Worm (Caenorhabditis elegans): ENCODE data around the gene srj-15.

Gene srj-15

DNA sequence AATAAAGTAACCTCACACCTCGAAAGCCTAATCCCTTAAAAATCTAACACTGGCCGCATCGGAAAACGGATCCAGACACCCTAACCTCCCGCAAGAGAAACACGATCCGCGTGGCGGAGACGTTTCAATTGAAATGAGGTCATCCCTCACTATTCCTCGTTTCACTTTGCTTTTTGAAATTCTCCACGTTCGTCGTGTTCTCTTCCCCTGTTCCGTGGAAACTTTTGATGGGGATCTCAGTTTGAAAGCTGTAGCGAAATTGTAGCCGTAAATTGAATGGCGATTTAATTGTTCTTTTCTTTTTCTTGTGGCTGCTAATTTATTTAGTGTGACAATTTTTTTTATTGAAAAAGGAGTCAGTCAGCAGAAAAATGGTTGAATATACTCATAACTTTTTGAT is 4.1 kb upstream of the srj-15 start:
- TF ChIP-seq blmp-1 (tag; optimal IDR thresholded peaks at IDR 0.05) (peak; percentile 51), isw-1 (GFP tag; IDR thresholded peaks at IDR 0.05) (no peak)

DNA sequence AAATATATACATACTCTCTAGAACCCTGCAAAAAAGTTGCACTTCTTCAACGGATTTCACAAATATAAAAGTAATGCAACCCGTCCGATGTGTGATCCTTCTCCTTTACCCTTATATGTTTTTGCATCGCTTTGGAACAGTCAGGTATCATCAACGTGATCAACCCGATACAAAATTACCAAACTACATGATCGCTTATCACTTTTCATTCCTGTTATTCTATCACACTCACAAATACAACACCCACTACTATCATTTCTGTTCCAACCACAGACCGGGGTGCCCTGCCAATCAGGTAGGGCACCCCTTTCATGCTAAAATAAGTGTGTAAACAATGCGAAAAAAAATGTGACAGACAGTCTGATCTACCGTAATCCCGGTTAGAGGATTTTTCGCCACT is 2.3 kb upstream of the srj-15 start:
- TF ChIP-seq hlh-4 (tag; optimal IDR thresholded peaks at IDR 0.05): no peak
- no peak for TF ChIP-seq nhr-11 (tag; optimal IDR thresholded peaks at IDR 0.05)
- no peak for TF ChIP-seq tbx-2 (tag; optimal IDR thresholded peaks at IDR 0.05)
- TF ChIP-seq irx-1 (tag; optimal IDR thresholded peaks at IDR 0.05): no peak
- TF ChIP-seq nhr-84 (tag; optimal IDR thresholded peaks at IDR 0.05): no peak
- TF ChIP-seq mab-9 (GFP tag; IDR thresholded peaks at IDR 0.05): no peak
- TF ChIP-seq nhr-47 (tag; optimal IDR thresholded peaks at IDR 0.05): no peak
- no peak for TF ChIP-seq egl-27 (tag; optimal IDR thresholded peaks at IDR 0.05)

DNA sequence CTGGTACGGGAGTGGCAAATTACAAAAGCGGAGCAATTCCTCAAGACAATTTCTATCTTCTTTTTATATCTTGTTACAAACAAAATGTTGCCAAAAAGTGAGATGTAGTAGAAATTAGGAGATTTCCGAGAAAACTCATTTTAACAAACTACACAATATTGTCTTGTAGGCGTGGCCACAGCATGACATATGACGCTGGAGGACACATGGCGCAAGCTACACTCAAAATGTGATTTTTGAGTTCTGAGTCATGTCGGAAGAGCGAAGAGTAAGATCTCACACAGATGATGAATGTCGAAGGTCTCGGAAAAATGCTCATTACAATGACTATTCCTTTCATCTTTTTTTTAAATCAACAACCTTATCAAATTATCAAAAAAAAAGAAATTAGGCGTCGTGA is 3.3 kb downstream of the srj-15 start, which contains the start of gene Y40B10B.1:
Gene Y40B10B.1, minus strand, starts transcription at position 101 of the 400 bp plus-strand sequence.
- no peak for TF ChIP-seq F16B12.6 (tag; optimal IDR thresholded peaks at IDR 0.05)
- no peak for TF ChIP-seq nhr-20 (tag; optimal IDR thresholded peaks at IDR 0.05)
- TF ChIP-seq efl-3 (GFP tag; optimal IDR thresholded peaks at IDR 0.05): no peak
- TF ChIP-seq Y116A8C.19 (tag; optimal IDR thresholded peaks at IDR 0.05; ENCODE audit: borderline replicate concordance): no peak
- no peak for TF ChIP-seq aha-1 (tag; optimal IDR thresholded peaks at IDR 0.05)
- TF ChIP-seq C34B4.2 (tag; optimal IDR thresholded peaks at IDR 0.05): no peak
- no peak for TF ChIP-seq aly-2 (tag; optimal IDR thresholded peaks at IDR 0.05)
- TF ChIP-seq xbp-1 (tag; optimal IDR thresholded peaks at IDR 0.05): no peak
- TF ChIP-seq mab-9 (GFP tag; IDR thresholded peaks at IDR 0.05): no peak
- TF ChIP-seq sox-4 (tag; optimal IDR thresholded peaks at IDR 0.05): no peak
- no peak for TF ChIP-seq dsc-1 (tag; optimal IDR thresholded peaks at IDR 0.05)
- TF ChIP-seq lin-15B (tag; optimal IDR thresholded peaks at IDR 0.05): no peak

DNA sequence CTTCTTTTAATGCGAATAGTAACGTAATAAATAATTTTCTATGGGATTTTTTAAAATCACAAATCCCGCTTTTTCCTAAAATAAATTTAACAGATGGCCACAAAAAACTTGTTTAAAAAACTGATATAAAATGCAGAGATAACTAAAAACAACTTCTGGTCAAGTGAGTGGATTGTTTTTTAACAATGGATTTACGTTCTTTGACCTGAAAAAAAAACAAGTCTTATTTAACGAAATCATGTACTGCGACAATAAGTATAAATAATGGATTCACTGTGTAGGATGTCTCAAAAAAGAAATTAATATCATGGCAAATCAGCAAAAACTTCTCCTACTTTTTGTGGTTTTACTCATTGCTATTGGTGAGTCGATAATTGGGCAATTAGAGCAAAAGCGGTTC is 7.6 kb downstream of the srj-15 start, which contains the start of gene fipr-25:
Gene fipr-25, plus strand, starts transcription at position 301 of the 400 bp plus-strand sequence.
- no peak for TF ChIP-seq dpl-1 (GFP tag; optimal IDR thresholded peaks at IDR 0.05)
- TF ChIP-seq unc-30 (tag; optimal IDR thresholded peaks at IDR 0.05): no peak
- TF ChIP-seq dsc-1 (tag; optimal IDR thresholded peaks at IDR 0.05): no peak
- TF ChIP-seq lir-3 (tag; optimal IDR thresholded peaks at IDR 0.05; ENCODE audit: poor library complexity): no peak
- TF ChIP-seq mdl-1 (tag; optimal IDR thresholded peaks at IDR 0.05): no peak
- no peak for TF ChIP-seq elt-2 (tag; optimal IDR thresholded peaks at IDR 0.05)
- TF ChIP-seq hlh-4 (tag; optimal IDR thresholded peaks at IDR 0.05): no peak
- TF ChIP-seq unc-62 (GFP tag; optimal IDR thresholded peaks at IDR 0.05): no peak
- TF ChIP-seq fkh-10 (GFP tag; optimal IDR thresholded peaks at IDR 0.05): no peak
- no peak for TF ChIP-seq zag-1 (tag; optimal IDR thresholded peaks at IDR 0.05)
- no peak for TF ChIP-seq snpc-4 (tag; optimal IDR thresholded peaks at IDR 0.05)
- TF ChIP-seq nhr-77 (tag; optimal IDR thresholded peaks at IDR 0.05): no peak
- TF ChIP-seq C34B4.2 (tag; optimal IDR thresholded peaks at IDR 0.05): no peak
- TF ChIP-seq skn-1 (tag; optimal IDR thresholded peaks at IDR 0.05): no peak
- TF ChIP-seq egl-13 (tag; optimal IDR thresholded peaks at IDR 0.05): no peak
- TF ChIP-seq swsn-7 (tag; optimal IDR thresholded peaks at IDR 0.05): no peak
- TF ChIP-seq mef-2 (tag; optimal IDR thresholded peaks at IDR 0.05): no peak
- TF ChIP-seq lin-14 (GFP tag; optimal IDR thresholded peaks at IDR 0.05): no peak
- no peak for TF ChIP-seq C16A3.4 (tag; optimal IDR thresholded peaks at IDR 0.05)
- TF ChIP-seq lin-15B (tag; optimal IDR thresholded peaks at IDR 0.05): no peak

DNA sequence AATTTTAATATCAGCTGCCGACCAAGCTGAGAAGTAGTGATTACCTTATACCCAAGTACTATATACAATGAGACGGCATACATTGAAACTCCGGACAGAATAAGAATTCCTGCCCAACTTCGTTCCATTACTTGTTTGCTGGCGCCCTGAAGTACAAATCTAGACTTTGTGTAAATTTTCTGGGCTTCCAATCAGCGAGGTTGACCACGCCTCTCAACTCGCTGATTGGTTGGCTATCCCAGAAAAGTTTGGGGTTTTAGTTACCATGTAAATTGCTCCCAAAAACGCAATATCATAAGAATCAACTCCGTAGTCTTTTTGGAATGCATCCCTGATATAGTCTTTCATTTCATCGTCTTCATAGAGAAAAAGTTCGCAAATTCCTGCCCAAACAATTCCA is 9.5 kb downstream of the srj-15 start:
- TF ChIP-seq tbx-2 (tag; optimal IDR thresholded peaks at IDR 0.05): no peak
- no peak for TF ChIP-seq fkh-4 (tag; optimal IDR thresholded peaks at IDR 0.05; ENCODE audit: borderline replicate concordance)
- TF ChIP-seq ets-5 (GFP tag; IDR thresholded peaks at IDR 0.05): no peak
- no peak for TF ChIP-seq Y116A8C.19 (tag; optimal IDR thresholded peaks at IDR 0.05; ENCODE audit: borderline replicate concordance)
- TF ChIP-seq irx-1 (tag; optimal IDR thresholded peaks at IDR 0.05): no peak
- no peak for TF ChIP-seq fkh-8 (tag; optimal IDR thresholded peaks at IDR 0.05)
- no peak for TF ChIP-seq ceh-90 (tag; optimal IDR thresholded peaks at IDR 0.05)
- no peak for TF ChIP-seq grh-1 (GFP tag; IDR thresholded peaks at IDR 0.05)
- TF ChIP-seq nhr-90 (tag; optimal IDR thresholded peaks at IDR 0.05; ENCODE audit: poor library complexity): no peak
- TF ChIP-seq nhr-20 (tag; optimal IDR thresholded peaks at IDR 0.05): no peak
- no peak for TF ChIP-seq ama-1 (optimal IDR thresholded peaks at IDR 0.05)
- no peak for TF ChIP-seq nhr-76 (tag; optimal IDR thresholded peaks at IDR 0.05)
- no peak for TF ChIP-seq tlp-1 (tag; optimal IDR thresholded peaks at IDR 0.05)

Data from whole organism, L1 larva.